Fruit fly (Drosophila melanogaster) whole organism, embryonic: ENCODE results near the gene CanB.

Experiments
- Atf6 ChIP-seq: fragments of 200-800 bp; sonication (Bioruptor generic); IDR thresholded peaks from 2 replicates; pipeline ENCODE4 v1.3.6; 2022; ENCODE audit warnings: missing biosample characterization, missing genetic modification characterization
- B-H2 ChIP-seq: fragments of 200-800 bp; sonication (Bioruptor generic); optimal IDR thresholded peaks from 2 replicates; lab custom pipeline; 2018; ENCODE audit warnings: missing biosample characterization, mild to moderate bottlenecking, missing genetic modification characterization
- BEAF-32 ChIP-seq: fragments of 200-800 bp; sonication (Bioruptor generic); optimal IDR thresholded peaks from 3 replicates; lab custom pipeline; 2017; ENCODE audit warnings: missing biosample characterization, missing genetic modification characterization, mild to moderate bottlenecking, moderate library complexity, missing genetic modification reagents
- CG10366 ChIP-seq: fragments of 200-800 bp; sonication (Bioruptor generic); IDR thresholded peaks from 2 replicates; pipeline ENCODE4 v1.3.6; 2022; ENCODE audit warnings: missing biosample characterization, missing genetic modification characterization
- CG11085 ChIP-seq: fragments of 200-800 bp; sonication (Bioruptor generic); IDR thresholded peaks from 2 replicates; pipeline ENCODE4 v1.3.6; 2022; ENCODE audit warnings: missing biosample characterization, missing genetic modification characterization
- CG11560 ChIP-seq: fragments of 200-800 bp; sonication (Bioruptor generic); IDR thresholded peaks from 3 replicates; pipeline ENCODE4 v1.3.6; 2022; ENCODE audit warnings: missing biosample characterization, missing genetic modification characterization
- CG12071 ChIP-seq: fragments of 200-800 bp; sonication (Bioruptor generic); optimal IDR thresholded peaks from 3 replicates; lab custom pipeline; 2018; ENCODE audit warnings: missing biosample characterization, mild to moderate bottlenecking, missing genetic modification characterization
- CG12299 ChIP-seq: fragments of 200-800 bp; sonication (Bioruptor generic); optimal IDR thresholded peaks from 2 replicates; lab custom pipeline; 2018; ENCODE audit warnings: missing biosample characterization, mild to moderate bottlenecking, missing genetic modification characterization
- CG12744 ChIP-seq: fragments of 200-800 bp; sonication (Bioruptor generic); optimal IDR thresholded peaks from 2 replicates; lab custom pipeline; 2016; ENCODE audit warnings: missing biosample characterization, missing genetic modification characterization
- CG14014 ChIP-seq: fragments of 200-800 bp; sonication (Bioruptor generic); IDR thresholded peaks from 2 replicates; pipeline ENCODE4 v1.3.6; 2022; ENCODE audit warnings: missing biosample characterization, missing genetic modification characterization
- CG17385 ChIP-seq: fragments of 200-800 bp; sonication (Bioruptor generic); optimal IDR thresholded peaks from 3 replicates; lab custom pipeline; 2018; ENCODE audit warnings: missing biosample characterization, mild to moderate bottlenecking, missing genetic modification characterization
- CG17612 ChIP-seq: fragments of 200-800 bp; sonication (Bioruptor generic); IDR thresholded peaks from 2 replicates; pipeline ENCODE4 v1.3.6; 2022; ENCODE audit warnings: missing biosample characterization, missing genetic modification characterization
- CG18262 ChIP-seq: fragments of 200-800 bp; optimal IDR thresholded peaks from 3 replicates; lab custom pipeline; 2019; ENCODE audit warnings: missing biosample characterization, mild to moderate bottlenecking, missing genetic modification characterization, moderate library complexity
- CG2129 ChIP-seq: fragments of 200-800 bp; sonication (Bioruptor generic); IDR thresholded peaks from 2 replicates; pipeline ENCODE4 v1.3.6; 2022; ENCODE audit warnings: missing biosample characterization, missing genetic modification characterization; ENCODE audit not compliant: partially characterized antibody
- CG2678 ChIP-seq: fragments of 200-800 bp; sonication (Bioruptor generic); optimal IDR thresholded peaks from 3 replicates; lab custom pipeline; 2019; ENCODE audit warnings: missing biosample characterization, mild to moderate bottlenecking, missing genetic modification characterization, moderate library complexity
- CG3065 ChIP-seq: fragments of 200-800 bp; sonication (Bioruptor generic); optimal IDR thresholded peaks from 2 replicates; lab custom pipeline; 2016; ENCODE audit warnings: missing biosample characterization, missing genetic modification characterization
- CG31224 ChIP-seq: fragments of 200-800 bp; sonication (Bioruptor generic); IDR thresholded peaks from 2 replicates; pipeline ENCODE4 v1.3.6; 2022; ENCODE audit warnings: missing biosample characterization, missing genetic modification characterization
- CG32532 ChIP-seq: fragments of 200-800 bp; sonication (Bioruptor generic); IDR thresholded peaks from 2 replicates; pipeline ENCODE4 v1.3.6; 2022; ENCODE audit warnings: missing biosample characterization, missing genetic modification characterization
- CG8290 ChIP-seq, 3 experiments: fragments of 200-800 bp; sonication (Bioruptor generic); optimal IDR thresholded peaks; 2 replicates each; lab custom pipeline; 2016 to 2019; ENCODE audit warnings: missing biosample characterization in 3 of 3, missing genetic modification characterization in 3 of 3, mild to moderate bottlenecking in 2 of 3, moderate library complexity in 1 of 3
- CG8765 ChIP-seq: fragments of 200-800 bp; sonication (Bioruptor generic); IDR thresholded peaks from 2 replicates; pipeline ENCODE4 v1.3.6; 2022; ENCODE audit warnings: missing biosample characterization, missing genetic modification characterization
- Deaf1 ChIP-seq: fragments of 200-800 bp; optimal IDR thresholded peaks from 3 replicates; lab custom pipeline; 2019; ENCODE audit warnings: missing biosample characterization, mild to moderate bottlenecking, missing genetic modification characterization, moderate library complexity
- Dll ChIP-seq: fragments of 200-800 bp; sonication (Bioruptor generic); IDR thresholded peaks from 4 replicates; pipeline ENCODE4 v1.3.6; 2022; ENCODE audit warnings: missing biosample characterization, missing genetic modification characterization; ENCODE audit not compliant: partially characterized antibody
- Fer3 ChIP-seq: fragments of 200-800 bp; sonication (Bioruptor generic); optimal IDR thresholded peaks from 2 replicates; lab custom pipeline; 2018; ENCODE audit warnings: missing biosample characterization, mild to moderate bottlenecking, missing genetic modification characterization, moderate library complexity
- HHEX ChIP-seq: fragments of 200-800 bp; sonication (Bioruptor generic); optimal IDR thresholded peaks from 3 replicates; lab custom pipeline; 2017; ENCODE audit warnings: missing biosample characterization, mild to moderate bottlenecking, missing genetic modification characterization, missing genetic modification reagents
- HLH54F ChIP-seq: fragments of 200-800 bp; sonication (Bioruptor generic); optimal IDR thresholded peaks from 3 replicates; lab custom pipeline; 2016; ENCODE audit warnings: missing biosample characterization, missing genetic modification characterization
- Hr51 ChIP-seq, 2 experiments: fragments of 200-800 bp; sonication (Bioruptor generic); optimal IDR thresholded peaks; 2 replicates in 1 of 2; 3 replicates in 1 of 2; lab custom pipeline; 2016 to 2018; ENCODE audit warnings: missing biosample characterization in 2 of 2, missing genetic modification characterization in 2 of 2, mild to moderate bottlenecking in 1 of 2, moderate library complexity in 1 of 2
- Jarid2 ChIP-seq: fragments of 200-800 bp; sonication (Bioruptor generic); optimal IDR thresholded peaks from 3 replicates; lab custom pipeline; 2017; ENCODE audit warnings: mild to moderate bottlenecking, missing biosample characterization, missing genetic modification reagents, missing genetic modification characterization
- Max ChIP-seq: fragments of 200-800 bp; sonication (Bioruptor generic); optimal IDR thresholded peaks from 2 replicates; lab custom pipeline; 2016; ENCODE audit warnings: missing biosample characterization, mild to moderate bottlenecking, missing genetic modification characterization
- Oli ChIP-seq: fragments of 200-800 bp; sonication (Bioruptor generic); optimal IDR thresholded peaks from 2 replicates; lab custom pipeline; 2018; ENCODE audit warnings: missing biosample characterization, mild to moderate bottlenecking, missing genetic modification characterization, moderate library complexity
- Sry-β ChIP-seq: fragments of 200-800 bp; sonication (Bioruptor generic); optimal IDR thresholded peaks from 2 replicates; lab custom pipeline; 2018; ENCODE audit warnings: missing biosample characterization, mild to moderate bottlenecking, missing genetic modification characterization, moderate library complexity
- Tbp ChIP-seq: fragments of >200 bp; optimal IDR thresholded peaks from 2 replicates; lab custom pipeline; 2018; ENCODE audit warnings: missing biosample characterization, missing genetic modification characterization
- amos ChIP-seq: fragments of 200-800 bp; sonication (Bioruptor generic); IDR thresholded peaks from 2 replicates; pipeline ENCODE4 v1.3.6; 2022; ENCODE audit warnings: missing biosample characterization, missing genetic modification characterization; ENCODE audit not compliant: partially characterized antibody
- bsh ChIP-seq, 2 experiments: fragments of 200-800 bp; sonication (Bioruptor generic); optimal IDR thresholded peaks; 2 replicates each; lab custom pipeline; 2017 to 2018; ENCODE audit warnings: mild to moderate bottlenecking in 2 of 2, missing biosample characterization in 2 of 2, missing genetic modification characterization in 2 of 2, moderate library complexity in 1 of 2
- emc ChIP-seq: fragments of 200-800 bp; sonication (Bioruptor generic); optimal IDR thresholded peaks from 2 replicates; lab custom pipeline; 2016; ENCODE audit warnings: missing biosample characterization, missing genetic modification characterization
- fd3F ChIP-seq: fragments of 200-800 bp; sonication (Bioruptor generic); optimal IDR thresholded peaks from 2 replicates; lab custom pipeline; 2018; ENCODE audit warnings: missing biosample characterization, mild to moderate bottlenecking, missing genetic modification characterization, moderate library complexity
- fru ChIP-seq: fragments of >200 bp; optimal IDR thresholded peaks from 2 replicates; lab custom pipeline; 2017
- fu2 ChIP-seq: fragments of 200-800 bp; sonication (Bioruptor generic); optimal IDR thresholded peaks from 2 replicates; lab custom pipeline; 2016; ENCODE audit warnings: missing biosample characterization, missing genetic modification characterization
- gcm ChIP-seq: fragments of 200-800 bp; sonication (Bioruptor generic); optimal IDR thresholded peaks from 2 replicates; lab custom pipeline; 2019; ENCODE audit warnings: missing biosample characterization, mild to moderate bottlenecking, missing genetic modification characterization, moderate library complexity
- klu ChIP-seq: fragments of 200-800 bp; sonication (Bioruptor generic); IDR thresholded peaks from 2 replicates; pipeline ENCODE4 v1.3.6; 2022; ENCODE audit warnings: missing biosample characterization, missing genetic modification characterization
- lab ChIP-seq: fragments of 200-800 bp; sonication (Bioruptor generic); optimal IDR thresholded peaks from 3 replicates; lab custom pipeline; 2017; ENCODE audit warnings: missing biosample characterization, missing genetic modification characterization, mild to moderate bottlenecking, moderate library complexity, missing genetic modification reagents
- lbe ChIP-seq: fragments of 200-800 bp; sonication (Bioruptor generic); optimal IDR thresholded peaks from 2 replicates; lab custom pipeline; 2016; ENCODE audit warnings: missing biosample characterization, mild to moderate bottlenecking, missing genetic modification characterization
- lilli ChIP-seq: fragments of 200-800 bp; sonication (Bioruptor generic); optimal IDR thresholded peaks from 3 replicates; lab custom pipeline; 2016; ENCODE audit warnings: missing biosample characterization, missing genetic modification characterization
- lola ChIP-seq, 3 experiments: fragments of >200 bp in 2 of 3; fragments of 200-800 bp in 1 of 3; sonication (Bioruptor generic) in 1 of 3; optimal IDR thresholded peaks; 2 replicates each; lab custom pipeline; 2017 to 2019; ENCODE audit warnings: missing biosample characterization in 3 of 3, missing genetic modification characterization in 3 of 3, mild to moderate bottlenecking in 1 of 3, moderate library complexity in 1 of 3
- nerfin-2 ChIP-seq: fragments of 200-800 bp; sonication (Bioruptor generic); IDR thresholded peaks from 2 replicates; pipeline ENCODE4 v1.3.6; 2022; ENCODE audit warnings: missing biosample characterization, missing genetic modification characterization; ENCODE audit not compliant: partially characterized antibody
- pros ChIP-seq: fragments of 200-800 bp; sonication (Bioruptor generic); optimal IDR thresholded peaks from 3 replicates; lab custom pipeline; 2019; ENCODE audit warnings: missing biosample characterization, mild to moderate bottlenecking, missing genetic modification characterization, moderate library complexity
- sqz ChIP-seq: fragments of 200-800 bp; sonication (Bioruptor generic); optimal IDR thresholded peaks from 3 replicates; lab custom pipeline; 2018; ENCODE audit warnings: missing biosample characterization, mild to moderate bottlenecking, missing genetic modification characterization
- stwl ChIP-seq: fragments of 200-800 bp; sonication (Bioruptor generic); optimal IDR thresholded peaks from 3 replicates; lab custom pipeline; 2018; ENCODE audit warnings: missing biosample characterization, mild to moderate bottlenecking, missing genetic modification characterization, moderate library complexity
- twi ChIP-seq: fragments of 200-800 bp; optimal IDR thresholded peaks from 2 replicates; lab custom pipeline; 2019; ENCODE audit warnings: missing biosample characterization, mild to moderate bottlenecking, missing genetic modification characterization, moderate library complexity

CanB gene

DNA sequence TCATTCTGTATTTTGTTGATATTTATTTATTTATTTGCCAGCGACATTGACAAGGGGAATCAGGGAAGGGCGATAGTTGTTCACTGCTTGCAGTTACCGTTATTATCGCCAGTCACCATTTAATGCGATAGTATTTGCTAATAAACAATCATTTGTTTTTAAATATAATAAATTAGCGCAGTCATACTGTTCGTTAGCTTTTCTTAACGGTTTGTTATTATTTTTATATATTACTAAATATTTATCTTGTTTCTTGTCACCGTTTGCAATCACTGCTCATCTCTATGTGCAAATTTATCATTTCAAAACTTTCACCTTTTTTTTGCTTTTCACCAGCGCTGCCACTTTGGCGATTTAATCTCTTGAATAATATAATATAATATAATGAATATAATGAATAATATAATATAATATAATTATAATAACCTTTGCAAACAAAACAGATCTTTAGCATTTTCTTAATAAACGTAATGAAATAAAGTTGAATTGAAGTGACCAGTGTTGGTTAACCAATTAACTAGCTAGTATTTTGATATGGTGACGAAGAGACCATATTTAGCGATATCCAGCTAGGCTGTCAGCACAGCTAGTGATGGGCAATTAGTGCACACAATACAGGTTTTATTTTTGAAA is 2.9 kb upstream of the CanB start, which contains the start of the genes CG3309 and XRCC1 (continued):
- TF ChIP-seq Sry-β (GFP tag; lab: Kevin White, UChicago): peak; percentile 98
- TF ChIP-seq CG2129 (GFP tag; lab: Robert Waterston, UW): peak; percentile 78
- no peak for TF ChIP-seq emc (GFP tag; lab: Kevin White, UChicago)
- peak; percentile 7 for TF ChIP-seq gcm (GFP tag; lab: Kevin White, UChicago)
- peak in 1 of 3 experiments; percentile 46 for TF ChIP-seq lola (GFP tag; optimal IDR thresholded peaks at IDR 0.05; lab: Kevin White, UChicago)
- peak; percentile 83 for TF ChIP-seq BEAF-32 (GFP tag; lab: Kevin White, UChicago)
- peak; percentile 17 for TF ChIP-seq Fer3 (tag; lab: Kevin White, UChicago)
- peak; percentile 71 for TF ChIP-seq nerfin-2 (GFP tag; lab: Robert Waterston, UW)
- TF ChIP-seq CG11085: 0 out of 2 replicates have a peak, but pooled peaks have one; percentile 49
- TF ChIP-seq klu (GFP tag; lab: Robert Waterston, UW): peak; percentile 51; the same call in 1 of the 2 replicates
- TF ChIP-seq Oli: peak; percentile 23
- TF ChIP-seq CG14014 (GFP tag; lab: Robert Waterston, UW): peak; percentile 55; the same call in 1 of the 2 replicates
- peak; percentile 50; the same call in 1 of the 2 replicates for TF ChIP-seq Atf6 (GFP tag; lab: Robert Waterston, UW)
- TF ChIP-seq amos: peak; percentile 86
- TF ChIP-seq B-H2: no peak
- peak; percentile 92 for TF ChIP-seq Dll
- peak; percentile 21 for TF ChIP-seq stwl (tag; lab: Kevin White, UChicago)
- TF ChIP-seq Deaf1: peak; percentile 5
- no peak for TF ChIP-seq fu2 (GFP tag; lab: Kevin White, UChicago)
- TF ChIP-seq lbe: peak; percentile 16
- TF ChIP-seq CG2678 (tag; lab: Kevin White, UChicago): peak; percentile 64
- TF ChIP-seq Max (GFP tag; lab: Kevin White, UChicago): peak; percentile 4
- TF ChIP-seq CG31224 (GFP tag; lab: Robert Waterston, UW): no peak
- TF ChIP-seq fru: no peak
- no peak for TF ChIP-seq CG12071 (GFP tag; lab: Kevin White, UChicago)
- TF ChIP-seq CG18262 (tag; lab: Kevin White, UChicago): peak; percentile 65
- peak; percentile 34 for TF ChIP-seq CG32532
- no peak for TF ChIP-seq Tbp (GFP tag; lab: Kevin White, UChicago)
- no peak for TF ChIP-seq CG3065 (GFP tag; lab: Kevin White, UChicago)
- peak in 1 of 2 experiments; percentile 51 for TF ChIP-seq bsh (GFP tag; optimal IDR thresholded peaks at IDR 0.05; lab: Kevin White, UChicago)
- no peak for TF ChIP-seq pros (GFP tag; lab: Kevin White, UChicago)
- TF ChIP-seq CG17612: no peak
- no peak for TF ChIP-seq CG12744 (GFP tag; lab: Kevin White, UChicago)
- TF ChIP-seq CG8765 (GFP tag; lab: Robert Waterston, UW): peak; percentile 51
- no peak for TF ChIP-seq fd3F (GFP tag; lab: Kevin White, UChicago)
- TF ChIP-seq sqz: peak; percentile 89
- TF ChIP-seq lab (GFP tag; lab: Kevin White, UChicago): no peak
- TF ChIP-seq CG8290 (GFP tag; optimal IDR thresholded peaks at IDR 0.05; lab: Kevin White, UChicago): peak; percentile 97
- peak; percentile 94 to 98 for TF ChIP-seq CG8290 (tag; optimal IDR thresholded peaks at IDR 0.05; lab: Kevin White, UChicago)
- no peak for TF ChIP-seq twi (tag; lab: Kevin White, UChicago)
- peak in 1 of 2 experiments; percentile 29 for TF ChIP-seq Hr51 (GFP tag; optimal IDR thresholded peaks at IDR 0.05; lab: Kevin White, UChicago)
- no peak for TF ChIP-seq CG11560 (tag; lab: Robert Waterston, UW)
- TF ChIP-seq HHEX (GFP tag; lab: Kevin White, UChicago): peak; percentile 20
- peak; percentile 26 for TF ChIP-seq CG17385 (GFP tag; lab: Kevin White, UChicago)
- TF ChIP-seq CG10366: peak; percentile 57
- TF ChIP-seq Jarid2 (GFP tag; lab: Kevin White, UChicago): no peak
- no peak for TF ChIP-seq CG12299 (tag; lab: Kevin White, UChicago)
- TF ChIP-seq HLH54F (GFP tag; lab: Kevin White, UChicago): no peak
- TF ChIP-seq lilli: peak; percentile 54
